Worm (Caenorhabditis elegans) whole organism, L2 larva: ENCODE measurements around the gene W04E12.7.

Experiments
- C34F6.9 ChIP-seq: fragments of 150-350 bp; optimal IDR thresholded peaks from 2 replicates; lab custom pipeline; 2014; ENCODE audit warnings: missing biosample characterization, missing genetic modification characterization
- F13H6.1 ChIP-seq: sonication (generic microtip); optimal IDR thresholded peaks from 2 replicates; lab custom pipeline; 2016; ENCODE audit warnings: missing genetic modification characterization, missing compliant biosample characterization
- R02D3.7 ChIP-seq: fragments of 150-350 bp; optimal IDR thresholded peaks from 2 replicates; lab custom pipeline; 2014; ENCODE audit warnings: missing biosample characterization, missing genetic modification characterization
- Y55F3AM.14 ChIP-seq: fragments of 200-800 bp; sonication (Bioruptor generic); optimal IDR thresholded peaks from 2 replicates; lab custom pipeline; 2018; ENCODE audit warnings: mild to moderate bottlenecking, missing genetic modification characterization, missing compliant biosample characterization
- alr-1 ChIP-seq: fragments of 150-350 bp; optimal IDR thresholded peaks from 2 replicates; lab custom pipeline; 2014; ENCODE audit warnings: missing biosample characterization, missing genetic modification characterization
- aly-2 ChIP-seq: fragments of 150-350 bp; optimal IDR thresholded peaks from 2 replicates; lab custom pipeline; 2014; ENCODE audit warnings: missing biosample characterization, missing genetic modification characterization
- ama-1 ChIP-seq: fragments of 150-350 bp; optimal IDR thresholded peaks from 2 replicates; lab custom pipeline; 2018; ENCODE audit warnings: inconsistent platforms
- blmp-1 ChIP-seq: sonication (generic microtip); optimal IDR thresholded peaks from 2 replicates; lab custom pipeline; 2017; ENCODE audit warnings: missing genetic modification characterization, mild to moderate bottlenecking, missing compliant biosample characterization, antibody characterized with exemption, moderate library complexity; ENCODE audit not compliant: insufficient read depth
- ceh-16 ChIP-seq: fragments of 150-350 bp; optimal IDR thresholded peaks from 2 replicates; lab custom pipeline; 2014; ENCODE audit warnings: missing biosample characterization, missing genetic modification characterization
- ceh-82 ChIP-seq: fragments of 150-350 bp; optimal IDR thresholded peaks from 2 replicates; lab custom pipeline; 2014; ENCODE audit warnings: missing biosample characterization, missing genetic modification characterization
- crh-2 ChIP-seq: sonication (generic microtip); optimal IDR thresholded peaks from 2 replicates; lab custom pipeline; 2017; ENCODE audit warnings: missing biosample characterization, missing genetic modification characterization
- dmd-4 ChIP-seq: sonication (generic microtip); optimal IDR thresholded peaks from 2 replicates; lab custom pipeline; 2017; ENCODE audit warnings: missing biosample characterization, missing genetic modification characterization
- egl-27 ChIP-seq: sonication (generic microtip); optimal IDR thresholded peaks from 3 replicates; lab custom pipeline; 2017; ENCODE audit warnings: missing biosample characterization, missing genetic modification reagents, missing genetic modification characterization
- gmeb-1 ChIP-seq: fragments of 150-350 bp; optimal IDR thresholded peaks from 2 replicates; lab custom pipeline; 2014; ENCODE audit warnings: missing biosample characterization, missing genetic modification characterization
- lin-11 ChIP-seq: fragments of 150-350 bp; sonication (generic microtip); optimal IDR thresholded peaks from 2 replicates; lab custom pipeline; 2014; ENCODE audit warnings: missing biosample characterization, missing genetic modification characterization, inconsistent platforms, mixed read lengths
- lin-13 ChIP-seq: fragments of 150-350 bp; optimal IDR thresholded peaks from 2 replicates; lab custom pipeline; 2014; ENCODE audit warnings: missing biosample characterization, missing genetic modification reagents, missing genetic modification characterization
- lin-39 ChIP-seq: fragments of 150-350 bp; optimal IDR thresholded peaks from 2 replicates; lab custom pipeline; 2014; ENCODE audit warnings: missing biosample characterization, missing genetic modification reagents, missing genetic modification characterization
- lsy-2 ChIP-seq, 2 experiments: fragments of 150-350 bp in 1 of 2; sonication (generic microtip) in 1 of 2; optimal IDR thresholded peaks; 2 replicates each; lab custom pipeline; 2014 to 2017; ENCODE audit warnings: missing biosample characterization in 2 of 2, missing genetic modification characterization in 2 of 2
- mab-5 ChIP-seq: fragments of 150-350 bp; optimal IDR thresholded peaks from 2 replicates; lab custom pipeline; 2014; ENCODE audit warnings: missing biosample characterization, missing genetic modification characterization
- mbf-1 ChIP-seq: sonication (generic microtip); optimal IDR thresholded peaks from 2 replicates; lab custom pipeline; 2017; ENCODE audit warnings: missing biosample characterization, missing genetic modification characterization
- mdl-1 ChIP-seq, 2 experiments: fragments of 150-350 bp in 1 of 2; sonication (generic microtip) in 1 of 2; optimal IDR thresholded peaks; 2 replicates each; lab custom pipeline; 2017; ENCODE audit warnings: missing biosample characterization in 2 of 2, missing genetic modification characterization in 2 of 2
- nhr-10 ChIP-seq: sonication (generic microtip); optimal IDR thresholded peaks from 2 replicates; lab custom pipeline; 2017; ENCODE audit warnings: missing biosample characterization, missing genetic modification characterization
- nhr-11 ChIP-seq: fragments of 150-350 bp; optimal IDR thresholded peaks from 2 replicates; lab custom pipeline; 2014; ENCODE audit warnings: missing biosample characterization, missing genetic modification characterization
- nhr-129 ChIP-seq: fragments of 150-350 bp; optimal IDR thresholded peaks from 2 replicates; lab custom pipeline; 2014; ENCODE audit warnings: missing biosample characterization, missing genetic modification characterization
- nhr-21 ChIP-seq: fragments of 150-350 bp; optimal IDR thresholded peaks from 2 replicates; lab custom pipeline; 2014; ENCODE audit warnings: missing biosample characterization, missing genetic modification characterization
- nhr-23 ChIP-seq: fragments of 150-350 bp; optimal IDR thresholded peaks from 2 replicates; lab custom pipeline; 2014; ENCODE audit warnings: missing biosample characterization, missing genetic modification reagents, missing genetic modification characterization
- nhr-237 ChIP-seq: fragments of 150-350 bp; optimal IDR thresholded peaks from 2 replicates; lab custom pipeline; 2014; ENCODE audit warnings: missing biosample characterization, missing genetic modification characterization
- nhr-25 ChIP-seq: fragments of 150-350 bp; sonication (generic microtip); optimal IDR thresholded peaks from 3 replicates; lab custom pipeline; 2014; ENCODE audit warnings: missing biosample characterization, missing genetic modification characterization
- nhr-6 ChIP-seq: fragments of 150-350 bp; optimal IDR thresholded peaks from 2 replicates; lab custom pipeline; 2014; ENCODE audit warnings: missing biosample characterization, missing genetic modification characterization
- nhr-77 ChIP-seq: fragments of 150-350 bp; optimal IDR thresholded peaks from 2 replicates; lab custom pipeline; 2014; ENCODE audit warnings: missing biosample characterization, missing genetic modification characterization
- skn-1 ChIP-seq: sonication (generic microtip); optimal IDR thresholded peaks from 2 replicates; lab custom pipeline; 2017; ENCODE audit warnings: missing biosample characterization, missing genetic modification characterization
- sma-3 ChIP-seq: sonication (generic microtip); optimal IDR thresholded peaks from 2 replicates; lab custom pipeline; 2016; ENCODE audit warnings: missing genetic modification reagents, missing genetic modification characterization, missing compliant biosample characterization
- sma-9 ChIP-seq, 2 experiments: fragments of 150-350 bp in 1 of 2; sonication (generic microtip) in 1 of 2; optimal IDR thresholded peaks; 2 replicates each; lab custom pipeline; 2014 to 2016; ENCODE audit warnings: missing genetic modification characterization in 2 of 2, mild to moderate bottlenecking in 1 of 2, missing biosample characterization in 1 of 2, missing compliant biosample characterization in 1 of 2, missing genetic modification reagents in 1 of 2, moderate library complexity in 1 of 2
- snpc-4 ChIP-seq: fragments of 150-350 bp; optimal IDR thresholded peaks from 2 replicates; lab custom pipeline; 2014; ENCODE audit warnings: missing biosample characterization, missing genetic modification characterization
- unc-55 ChIP-seq: fragments of 150-350 bp; sonication (generic microtip); optimal IDR thresholded peaks from 3 replicates; lab custom pipeline; 2014; ENCODE audit warnings: missing biosample characterization, missing genetic modification reagents, missing genetic modification characterization
- unc-62 ChIP-seq: fragments of 150-350 bp; optimal IDR thresholded peaks from 2 replicates; lab custom pipeline; 2014; ENCODE audit warnings: missing biosample characterization, missing genetic modification reagents, missing genetic modification characterization
- ztf-11 ChIP-seq: sonication (generic microtip); optimal IDR thresholded peaks from 2 replicates; lab custom pipeline; 2017; ENCODE audit warnings: missing biosample characterization, missing genetic modification characterization

The W04E12.7 gene

ce11 chrV:19741034-19741433 lies 3.7 kb upstream of the W04E12.7 start, which contains the start of gene W04E12.2:
Gene W04E12.2 (minus strand): TSS chrV:19741134.
- TF ChIP-seq crh-2 (no peak), mab-5 (no peak), Y55F3AM.14 (no peak), lin-13 (no peak), gmeb-1 (tag; lab: Kevin White, UChicago) (no peak), nhr-10 (no peak), nhr-25 (tag; lab: Kevin White, UChicago) (no peak), nhr-21 (no peak), snpc-4 (tag; lab: Kevin White, UChicago) (no peak), nhr-129 (tag; lab: Kevin White, UChicago) (no peak), blmp-1 (tag; lab: Kevin White, UChicago) (no peak), ztf-11 (no peak), nhr-11 (tag; lab: Kevin White, UChicago) (no peak), sma-3 (GFP tag; lab: Kevin White, UChicago) (no peak), mdl-1 (tag; optimal IDR thresholded peaks at IDR 0.05; lab: Kevin White, UChicago) (no peak)

DNA sequence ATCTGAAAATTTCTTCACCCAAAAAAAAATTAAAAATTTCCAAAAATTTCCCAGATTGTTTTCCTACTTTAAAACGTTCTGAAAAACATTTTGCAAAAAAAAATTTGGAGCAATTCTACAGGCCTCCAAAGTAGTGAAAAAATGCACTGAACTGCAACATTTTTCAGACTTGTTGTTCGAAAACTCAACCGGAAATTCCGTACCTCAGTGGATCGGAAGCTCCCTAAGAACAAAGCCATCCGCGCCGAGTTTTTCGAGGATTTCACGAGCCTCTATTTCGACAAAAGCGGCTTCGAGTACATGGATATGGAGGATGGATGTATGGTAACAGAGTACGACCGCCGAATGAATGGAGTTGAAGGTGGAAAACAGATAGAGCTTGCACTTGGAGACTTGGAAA lies 759 bp upstream of the W04E12.7 start, which contains the start of gene fbxa-131:
Gene fbxa-131, plus strand, starts transcription at position 301 of the 400 bp plus-strand sequence.
- TF ChIP-seq aly-2 (tag; lab: Kevin White, UChicago) (no peak), lin-39 (no peak), nhr-237 (tag; lab: Kevin White, UChicago) (no peak), nhr-11 (tag; lab: Kevin White, UChicago) (no peak), alr-1 (tag; lab: Kevin White, UChicago) (no peak), F13H6.1 (tag; lab: Kevin White, UChicago) (no peak), nhr-25 (tag; lab: Kevin White, UChicago) (no peak), nhr-77 (tag; lab: Kevin White, UChicago) (no peak)

DNA sequence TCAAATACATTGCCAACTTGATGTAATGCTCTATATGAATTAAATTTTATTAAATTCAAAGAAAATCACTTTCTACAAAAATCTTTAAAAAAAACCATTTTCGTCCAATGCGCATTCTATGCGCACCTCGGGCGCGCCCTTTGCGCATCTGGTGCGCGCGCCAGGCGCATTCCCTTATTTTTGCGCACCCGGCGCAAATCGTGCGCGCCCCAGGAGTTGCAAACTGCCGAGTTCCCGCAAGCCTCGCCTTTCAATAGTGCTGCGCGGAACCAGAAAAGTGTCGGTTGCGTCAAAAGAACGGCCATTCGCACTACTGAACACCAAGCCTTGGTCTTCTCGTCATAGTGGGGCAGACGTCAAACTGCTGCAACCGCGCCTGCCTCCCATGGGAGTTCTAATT lies 3.6 kb downstream of the W04E12.7 start:
- TF ChIP-seq ceh-16 (tag; lab: Kevin White, UChicago) (no peak), nhr-77 (tag; lab: Kevin White, UChicago) (no peak), nhr-21 (no peak), ceh-82 (tag; lab: Kevin White, UChicago) (no peak), skn-1 (tag; lab: Kevin White, UChicago) (no peak), ama-1 (no peak), mbf-1 (tag; lab: Kevin White, UChicago) (no peak), nhr-6 (no peak)

DNA sequence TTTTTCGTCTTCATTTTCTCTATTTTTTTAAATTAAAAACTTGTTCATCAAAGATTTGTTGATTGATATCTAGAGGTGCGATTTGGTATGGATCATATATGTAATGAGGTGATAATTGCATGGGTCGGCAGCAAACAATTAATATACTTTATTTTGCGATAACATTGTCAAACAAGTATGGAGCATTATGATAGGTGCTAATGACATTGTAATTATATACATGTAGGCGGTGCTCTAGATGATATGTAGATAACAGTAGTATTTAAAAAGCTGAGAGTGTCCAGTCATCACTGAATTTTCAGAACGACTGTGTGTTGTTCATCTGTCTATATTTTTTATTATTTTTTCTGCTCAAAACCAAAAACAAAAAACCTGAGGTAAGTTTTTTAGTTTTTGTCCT lies 7.1 kb downstream of the W04E12.7 start, which contains the start of gene Y116F11A.1:
Gene Y116F11A.1, plus strand, starts transcription at position 301 of the 400 bp plus-strand sequence.
- TF ChIP-seq ceh-16 (tag; lab: Kevin White, UChicago) (no peak), unc-55 (GFP tag; lab: Kevin White, UChicago) (no peak), aly-2 (tag; lab: Kevin White, UChicago) (no peak), lin-11 (no peak), sma-9 (GFP tag; optimal IDR thresholded peaks at IDR 0.05; lab: Kevin White, UChicago) (no peak), sma-9 (tag; optimal IDR thresholded peaks at IDR 0.05; lab: Kevin White, UChicago) (no peak), nhr-21 (no peak), lsy-2 (tag; optimal IDR thresholded peaks at IDR 0.05; lab: Kevin White, UChicago) (no peak), mdl-1 (tag; optimal IDR thresholded peaks at IDR 0.05; lab: Kevin White, UChicago) (no peak), nhr-23 (tag; lab: Kevin White, UChicago) (no peak), dmd-4 (tag; lab: Kevin White, UChicago) (no peak), egl-27 (tag; lab: Kevin White, UChicago) (no peak), ceh-82 (tag; lab: Kevin White, UChicago) (no peak), ama-1 (no peak), C34F6.9 (tag; lab: Kevin White, UChicago) (no peak), unc-62 (GFP tag; lab: Kevin White, UChicago) (no peak), R02D3.7 (no peak)
